Fruit fly (Drosophila melanogaster): ENCODE measurements around the gene CG6607.

CG6607 gene

DNA sequence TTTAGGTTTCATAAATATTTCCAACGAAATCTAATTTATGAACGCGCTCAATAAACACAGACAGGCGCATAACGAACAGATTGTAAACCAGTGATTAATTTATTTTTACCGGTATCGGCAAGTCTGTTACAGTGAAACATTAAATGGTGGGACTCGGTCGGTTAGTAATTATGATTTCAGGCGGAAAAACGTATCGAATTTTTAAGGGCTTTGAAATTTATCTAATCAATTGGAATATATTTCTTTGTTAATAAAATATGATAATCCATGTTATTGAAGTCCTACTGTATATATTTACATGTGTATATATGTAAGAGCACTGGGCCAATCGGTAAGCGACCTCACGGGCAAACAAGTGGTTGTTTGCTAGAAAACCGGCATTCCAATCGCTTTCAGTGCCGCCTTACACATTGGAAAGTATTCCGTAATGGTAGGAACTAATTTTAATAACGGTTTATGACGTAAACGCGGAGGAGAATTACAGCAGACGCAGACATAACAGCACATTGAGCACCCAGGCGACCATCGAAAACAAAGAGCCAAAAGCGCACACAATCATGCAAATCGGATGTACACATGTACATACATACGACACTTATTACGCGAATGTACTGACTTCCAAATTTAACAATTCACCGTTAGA lies 15.3 kb downstream of the CG6607 start (continued):
- no peak for TF ChIP-seq dl (GFP tag; optimal IDR thresholded peaks at IDR 0.05; ENCODE audit: insufficient read depth in 1 of 2, partially characterized antibody in 2 of 2)
- TF ChIP-seq h (GFP tag; optimal IDR thresholded peaks at IDR 0.05) = peak; percentile 98
- TF ChIP-seq Hnf4 (GFP tag; optimal IDR thresholded peaks at IDR 0.05) = peak; percentile 93

DNA sequence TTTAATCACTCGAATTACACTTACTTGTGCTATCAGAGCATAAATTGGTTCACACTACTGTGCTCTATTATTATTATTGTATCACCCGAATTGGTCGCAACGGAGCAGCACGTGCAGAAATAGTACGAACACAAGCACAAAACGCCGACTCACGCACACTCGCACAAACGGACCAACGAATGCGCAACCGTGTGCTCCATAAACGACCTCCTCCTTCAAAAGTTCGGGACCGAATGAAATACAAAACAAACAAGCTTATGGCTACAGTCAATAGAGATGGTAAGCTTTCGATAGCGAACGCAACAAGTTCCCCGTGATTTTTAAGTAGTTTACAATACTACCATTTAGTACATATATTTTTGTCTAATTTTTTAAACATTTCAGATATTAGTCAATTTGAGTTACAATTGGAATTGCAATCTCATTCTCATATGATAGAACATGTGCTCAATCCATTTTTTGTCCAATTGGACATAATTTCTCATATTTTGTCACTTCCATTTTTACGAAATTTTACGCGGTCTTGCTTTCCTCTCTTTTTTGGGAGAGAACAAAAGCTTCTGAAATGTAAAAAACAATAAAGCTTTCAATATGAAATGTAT lies 15.9 kb downstream of the CG6607 start, which contains the start of gene Cftr:
Gene Cftr, minus strand, starts transcription at position 239 of the 602 bp plus-strand sequence.
- TF ChIP-seq fru (GFP tag; optimal IDR thresholded peaks at IDR 0.05) = peak; percentile 71
- TF ChIP-seq N (GFP tag; optimal IDR thresholded peaks at IDR 0.05) = no peak
- peak; percentile 45 for TF ChIP-seq CG9705 (GFP tag; optimal IDR thresholded peaks at IDR 0.05)
- TF ChIP-seq dmrt93B (GFP tag; optimal IDR thresholded peaks at IDR 0.05) = no peak
- no peak for TF ChIP-seq usp (GFP tag; optimal IDR thresholded peaks at IDR 0.05)
- peak; percentile 80 for TF ChIP-seq tai (GFP tag; optimal IDR thresholded peaks at IDR 0.05)
- TF ChIP-seq Abd-B (GFP tag; optimal IDR thresholded peaks at IDR 0.05) = no peak
- peak; percentile 64 for TF ChIP-seq Sp1 (GFP tag; optimal IDR thresholded peaks at IDR 0.05)
- TF ChIP-seq HLH106 (tag; optimal IDR thresholded peaks at IDR 0.05) = peak; percentile 50
- TF ChIP-seq Myc (optimal IDR thresholded peaks at IDR 0.05) = peak; percentile 39
- no peak for TF ChIP-seq dl (GFP tag; optimal IDR thresholded peaks at IDR 0.05; ENCODE audit: insufficient read depth in 1 of 2, partially characterized antibody in 2 of 2)
- peak; percentile 32 for TF ChIP-seq ey (GFP tag; optimal IDR thresholded peaks at IDR 0.05)
- peak; percentile 62 for TF ChIP-seq dsf (GFP tag; optimal IDR thresholded peaks at IDR 0.05; ENCODE audit: borderline replicate concordance)
- TF ChIP-seq psq (GFP tag; optimal IDR thresholded peaks at IDR 0.05) = peak; percentile 38
- TF ChIP-seq Hr83 (GFP tag; optimal IDR thresholded peaks at IDR 0.05; ENCODE audit: poor library complexity, severe bottlenecking) = peak; percentile 92
- peak; percentile 91 for TF ChIP-seq brk (GFP tag; optimal IDR thresholded peaks at IDR 0.05)
- peak; percentile 78 for TF ChIP-seq rgr (GFP tag; optimal IDR thresholded peaks at IDR 0.05)
- TF ChIP-seq lola (GFP tag; optimal IDR thresholded peaks at IDR 0.05) = no peak
- TF ChIP-seq Dfd (GFP tag; optimal IDR thresholded peaks at IDR 0.05) = no peak
- peak; percentile 82 for TF ChIP-seq Jra (GFP tag; optimal IDR thresholded peaks at IDR 0.05)
- peak; percentile 29 for TF ChIP-seq Mio (GFP tag; optimal IDR thresholded peaks at IDR 0.05)
- peak; percentile 32 for TF ChIP-seq sv (GFP tag; optimal IDR thresholded peaks at IDR 0.05)
- peak; percentile 37 for TF ChIP-seq CG32264 (GFP tag; optimal IDR thresholded peaks at IDR 0.05)
- TF ChIP-seq jim (GFP tag; optimal IDR thresholded peaks at IDR 0.05) = peak; percentile 88
- TF ChIP-seq Hnf4 (GFP tag; optimal IDR thresholded peaks at IDR 0.05) = peak; percentile 86
- TF ChIP-seq Dif (GFP tag; optimal IDR thresholded peaks at IDR 0.05; ENCODE audit: partially characterized antibody) = peak; percentile 77
- no peak for TF ChIP-seq pan (optimal IDR thresholded peaks at IDR 0.05)
- TF ChIP-seq h (GFP tag; optimal IDR thresholded peaks at IDR 0.05) = peak; percentile 78
- no peak for TF ChIP-seq GATAd (GFP tag; optimal IDR thresholded peaks at IDR 0.05)
- TF ChIP-seq foxo (GFP tag; optimal IDR thresholded peaks at IDR 0.05) = peak in 1 of 2 experiments; percentile 61
- TF ChIP-seq CrebA (GFP tag; optimal IDR thresholded peaks at IDR 0.05; ENCODE audit: borderline replicate concordance) = peak; percentile 48
- peak; percentile 62 for TF ChIP-seq woc (GFP tag; optimal IDR thresholded peaks at IDR 0.05)
- peak; percentile 75 for TF ChIP-seq br (GFP tag; optimal IDR thresholded peaks at IDR 0.05)
- peak; percentile 61 for TF ChIP-seq OdsH (GFP tag; optimal IDR thresholded peaks at IDR 0.05)
- TF ChIP-seq Vsx2 (GFP tag; optimal IDR thresholded peaks at IDR 0.05; ENCODE audit: partially characterized antibody) = no peak
- TF ChIP-seq Hr78 (GFP tag; optimal IDR thresholded peaks at IDR 0.05) = no peak
- TF ChIP-seq sage (GFP tag; optimal IDR thresholded peaks at IDR 0.05) = no peak
- no peak for TF ChIP-seq Rel (GFP tag; optimal IDR thresholded peaks at IDR 0.05)
- TF ChIP-seq Rel (tag; optimal IDR thresholded peaks at IDR 0.05) = peak; percentile 91

All from whole organism, wandering third instar larva.